Worm (Caenorhabditis elegans) whole organism, L4 larva: ENCODE measurements around the gene ifp-1.

Source experiments
- F10B5.3 ChIP-seq: sonication (generic microtip); optimal IDR thresholded peaks from 2 replicates; lab custom pipeline; 2016; ENCODE audit warnings: mild to moderate bottlenecking, missing genetic modification characterization, missing compliant biosample characterization
- F44E2.7 ChIP-seq: fragments of 200-800 bp; sonication (Bioruptor generic); IDR thresholded peaks from 2 replicates; pipeline ENCODE4 v2.1.2; 2022; ENCODE audit warnings: missing genetic modification characterization, missing compliant biosample characterization
- aha-1 ChIP-seq: fragments of 150-350 bp; peaks from one replicate; lab custom pipeline; 2014; ENCODE audit warnings: missing biosample characterization, missing genetic modification characterization
- aly-2 ChIP-seq: sonication (generic microtip); optimal IDR thresholded peaks from 2 replicates; lab custom pipeline; 2018; ENCODE audit warnings: missing biosample characterization, missing genetic modification characterization
- arid-1 ChIP-seq: fragments of 200-800 bp; sonication (Bioruptor generic); conservative IDR thresholded peaks from 2 replicates; pipeline ENCODE4 v1.3.6; 2022; ENCODE audit warnings: missing genetic modification reagents, missing genetic modification characterization, missing compliant biosample characterization
- attf-4 ChIP-seq: sonication (generic microtip); optimal IDR thresholded peaks from 3 replicates; lab custom pipeline; 2017; ENCODE audit warnings: missing biosample characterization, missing genetic modification characterization
- ceh-28 ChIP-seq: fragments of 150-350 bp; optimal IDR thresholded peaks from 2 replicates; lab custom pipeline; 2014; ENCODE audit warnings: missing biosample characterization, missing genetic modification reagents, missing genetic modification characterization
- ceh-32 ChIP-seq: sonication (generic microtip); optimal IDR thresholded peaks from 2 replicates; lab custom pipeline; 2016; ENCODE audit warnings: mild to moderate bottlenecking, missing genetic modification characterization, missing compliant biosample characterization; ENCODE audit not compliant: poor library complexity
- dpl-1 ChIP-seq: fragments of 150-350 bp; optimal IDR thresholded peaks from 2 replicates; lab custom pipeline; 2014; ENCODE audit warnings: missing biosample characterization, missing genetic modification reagents, missing genetic modification characterization
- egl-27 ChIP-seq: sonication (generic microtip); optimal IDR thresholded peaks from 3 replicates; lab custom pipeline; 2017; ENCODE audit warnings: missing biosample characterization, missing genetic modification reagents, missing genetic modification characterization
- fkh-10 ChIP-seq: fragments of 150-350 bp; optimal IDR thresholded peaks from 2 replicates; lab custom pipeline; 2014; ENCODE audit warnings: missing biosample characterization, missing genetic modification reagents, missing genetic modification characterization
- hlh-11 ChIP-seq: fragments of 200-800 bp; sonication (Bioruptor generic); optimal IDR thresholded peaks from 2 replicates; lab custom pipeline; 2018; ENCODE audit warnings: mild to moderate bottlenecking, missing genetic modification characterization, missing compliant biosample characterization
- hlh-30 ChIP-seq: sonication (generic microtip); optimal IDR thresholded peaks from 2 replicates; lab custom pipeline; 2017; ENCODE audit warnings: antibody characterized with exemption, mild to moderate bottlenecking, missing genetic modification characterization, missing compliant biosample characterization; ENCODE audit not compliant: insufficient read depth
- lin-1 ChIP-seq: fragments of 200-800 bp; sonication (Bioruptor generic); IDR thresholded peaks from 2 replicates; pipeline ENCODE4 v1.3.6; 2022; ENCODE audit warnings: missing genetic modification reagents, missing genetic modification characterization, missing compliant biosample characterization
- lin-15B ChIP-seq: fragments of 150-350 bp; sonication (generic microtip); optimal IDR thresholded peaks from 3 replicates; lab custom pipeline; 2014; ENCODE audit warnings: missing biosample characterization, missing genetic modification characterization
- lin-29 ChIP-seq: fragments of 200-800 bp; sonication (Bioruptor generic); IDR thresholded peaks from 2 replicates; pipeline ENCODE4 v1.3.6; 2022; ENCODE audit warnings: missing genetic modification reagents, missing genetic modification characterization, missing compliant biosample characterization
- lin-38 ChIP-seq: fragments of 200-800 bp; sonication (Bioruptor generic); IDR thresholded peaks from 2 replicates; pipeline ENCODE4 v1.3.6; 2022; ENCODE audit warnings: missing genetic modification reagents, missing genetic modification characterization, missing compliant biosample characterization
- lin-39 ChIP-seq: fragments of 150-350 bp; optimal IDR thresholded peaks from 2 replicates; lab custom pipeline; 2014; ENCODE audit warnings: missing biosample characterization, missing genetic modification reagents, missing genetic modification characterization
- lir-3 ChIP-seq: sonication (generic microtip); optimal IDR thresholded peaks from 2 replicates; lab custom pipeline; 2016; ENCODE audit warnings: mild to moderate bottlenecking, missing genetic modification characterization, missing compliant biosample characterization
- lsy-2 ChIP-seq, 2 experiments: fragments of 150-350 bp in 1 of 2; sonication (generic microtip) in 1 of 2; optimal IDR thresholded peaks; 2 replicates each; lab custom pipeline; 2014 to 2017; ENCODE audit warnings: missing biosample characterization in 2 of 2, missing genetic modification characterization in 2 of 2
- madf-5 ChIP-seq, 2 experiments: fragments of 200-800 bp; sonication (Bioruptor generic); IDR thresholded peaks; 2 replicates each; pipeline ENCODE4 v1.3.6; 2022; ENCODE audit warnings: missing compliant biosample characterization in 2 of 2, missing genetic modification characterization in 2 of 2
- madf-9 ChIP-seq: fragments of 200-800 bp; sonication (Bioruptor generic); conservative IDR thresholded peaks from 2 replicates; pipeline ENCODE4 v1.3.6; 2022; ENCODE audit warnings: missing genetic modification reagents, missing genetic modification characterization, missing compliant biosample characterization
- mdl-1 ChIP-seq, 2 experiments: fragments of 150-350 bp in 1 of 2; sonication (generic microtip) in 1 of 2; optimal IDR thresholded peaks; 2 replicates each; lab custom pipeline; 2014 to 2017; ENCODE audit warnings: missing biosample characterization in 2 of 2, missing genetic modification characterization in 2 of 2
- mdt-29 ChIP-seq: fragments of 200-800 bp; sonication (Bioruptor generic); IDR thresholded peaks from 2 replicates; pipeline ENCODE4 v1.3.6; 2022; ENCODE audit warnings: missing genetic modification reagents, missing genetic modification characterization, missing compliant biosample characterization
- mep-1 ChIP-seq: fragments of 150-350 bp; sonication (generic microtip); optimal IDR thresholded peaks from 3 replicates; lab custom pipeline; 2014; ENCODE audit warnings: missing biosample characterization, missing genetic modification characterization
- mes-2 ChIP-seq: sonication (generic microtip); optimal IDR thresholded peaks from 2 replicates; lab custom pipeline; 2016; ENCODE audit warnings: missing genotype, mild to moderate bottlenecking, missing genetic modification characterization, missing compliant biosample characterization; ENCODE audit not compliant: poor library complexity, severe bottlenecking
- nhr-10 ChIP-seq: fragments of 150-350 bp; optimal IDR thresholded peaks from 2 replicates; lab custom pipeline; 2014; ENCODE audit warnings: missing biosample characterization, missing genetic modification characterization
- nhr-102 ChIP-seq: sonication (generic microtip); optimal IDR thresholded peaks from 2 replicates; lab custom pipeline; 2016; ENCODE audit warnings: mild to moderate bottlenecking, missing genetic modification characterization, moderate library complexity, missing compliant biosample characterization
- nhr-111 ChIP-seq: fragments of 200-800 bp; sonication (Bioruptor generic); optimal IDR thresholded peaks from 2 replicates; lab custom pipeline; 2018; ENCODE audit warnings: mild to moderate bottlenecking, missing genetic modification characterization, missing compliant biosample characterization
- nhr-237 ChIP-seq: sonication (generic microtip); optimal IDR thresholded peaks from 2 replicates; lab custom pipeline; 2017; ENCODE audit warnings: missing biosample characterization, missing genetic modification characterization
- nhr-25 ChIP-seq: sonication (generic microtip); optimal IDR thresholded peaks from 2 replicates; lab custom pipeline; 2017; ENCODE audit warnings: missing genetic modification characterization, mild to moderate bottlenecking, missing compliant biosample characterization, antibody characterized with exemption, moderate library complexity, borderline replicate concordance; ENCODE audit not compliant: insufficient read depth
- nhr-28 ChIP-seq: fragments of 150-350 bp; optimal IDR thresholded peaks from 2 replicates; lab custom pipeline; 2014; ENCODE audit warnings: missing biosample characterization, missing genetic modification characterization
- nhr-42 ChIP-seq: fragments of 200-800 bp; sonication (Bioruptor generic); IDR thresholded peaks from 2 replicates; pipeline ENCODE4 v1.3.6; 2022; ENCODE audit warnings: missing genetic modification characterization, missing compliant biosample characterization
- nhr-48 ChIP-seq: sonication (generic microtip); optimal IDR thresholded peaks from 2 replicates; lab custom pipeline; 2016; ENCODE audit warnings: mild to moderate bottlenecking, missing genetic modification characterization, missing compliant biosample characterization
- nhr-6 ChIP-seq: fragments of 150-350 bp; optimal IDR thresholded peaks from 2 replicates; lab custom pipeline; 2014; ENCODE audit warnings: missing biosample characterization, missing genetic modification characterization
- nhr-77 ChIP-seq: fragments of 150-350 bp; optimal IDR thresholded peaks from 2 replicates; lab custom pipeline; 2014; ENCODE audit warnings: missing biosample characterization, missing genetic modification characterization
- php-3 ChIP-seq: fragments of 200-800 bp; sonication (Bioruptor generic); IDR thresholded peaks from 2 replicates; pipeline ENCODE4 v1.3.6; 2022; ENCODE audit warnings: missing genetic modification reagents, missing genetic modification characterization, missing compliant biosample characterization
- rbr-2 ChIP-seq: sonication (generic microtip); optimal IDR thresholded peaks from 2 replicates; lab custom pipeline; 2016; ENCODE audit warnings: missing genotype, missing genetic modification characterization, missing compliant biosample characterization
- skn-1 ChIP-seq: fragments of 150-350 bp; optimal IDR thresholded peaks from 2 replicates; lab custom pipeline; 2014; ENCODE audit warnings: missing biosample characterization, missing genetic modification characterization
- snpc-1.2 ChIP-seq: fragments of 200-800 bp; sonication (Bioruptor generic); IDR thresholded peaks from 2 replicates; pipeline ENCODE4 v1.3.6; 2022; ENCODE audit warnings: missing genetic modification reagents, missing genetic modification characterization, missing compliant biosample characterization
- unc-130 ChIP-seq: sonication (generic microtip); optimal IDR thresholded peaks from 2 replicates; lab custom pipeline; 2016; ENCODE audit warnings: missing genetic modification reagents, missing genetic modification characterization, missing compliant biosample characterization
- unc-62 ChIP-seq, 3 experiments: fragments of 150-350 bp in 1 of 3; sonication (generic microtip); optimal IDR thresholded peaks in 2 of 3; peaks in 1 of 3; 1 replicate in 1 of 3; 2 replicates in 2 of 3; lab custom pipeline; 2014 to 2017; ENCODE audit warnings: missing biosample characterization in 3 of 3, missing genetic modification characterization in 3 of 3, missing genetic modification reagents in 3 of 3, missing genotype in 1 of 3
- vab-7 ChIP-seq: fragments of 200-800 bp; sonication (Bioruptor generic); IDR thresholded peaks from 2 replicates; pipeline ENCODE4 v1.3.6; 2022; ENCODE audit warnings: missing genetic modification reagents, missing genetic modification characterization, missing compliant biosample characterization
- zfp-3 ChIP-seq: fragments of 200-800 bp; sonication (Bioruptor generic); conservative IDR thresholded peaks from 2 replicates; pipeline ENCODE4 v1.3.6; 2022; ENCODE audit warnings: missing genetic modification reagents, missing genetic modification characterization, missing compliant biosample characterization
- ztf-11 ChIP-seq: fragments of 150-350 bp; optimal IDR thresholded peaks from 2 replicates; lab custom pipeline; 2014; ENCODE audit warnings: missing biosample characterization, missing genetic modification characterization

Gene ifp-1

ce11 chrX:9642775-9643461 lies 37.1 kb downstream of the ifp-1 start:
- TF ChIP-seq mdl-1 (tag; optimal IDR thresholded peaks at IDR 0.05; lab: Kevin White, UChicago) (peak in 1 of 2 experiments; percentile 54), unc-62 (GFP tag; optimal IDR thresholded peaks at IDR 0.05 in 1 of 2; lab: Kevin White, UChicago) (peak in 1 of 2 experiments; percentile 94), unc-62 (tag; optimal IDR thresholded peaks at IDR 0.05; lab: Kevin White, UChicago) (no peak), php-3 (GFP tag; lab: Robert Waterston, UW) (no peak), ceh-28 (tag; lab: Kevin White, UChicago) (no peak), lir-3 (tag; lab: Kevin White, UChicago) (no peak), nhr-28 (peak; percentile 40), hlh-30 (tag; lab: Kevin White, UChicago) (peak; percentile 75), nhr-10 (tag; lab: Kevin White, UChicago) (no peak), arid-1 (GFP tag; lab: Robert Waterston, UW) (no peak), zfp-3 (GFP tag; lab: Robert Waterston, UW) (no peak), ztf-11 (no peak), mep-1 (peak; percentile 17), nhr-237 (tag; lab: Kevin White, UChicago) (no peak), nhr-42 (GFP tag; lab: Robert Waterston, UW) (no peak), nhr-6 (tag; lab: Kevin White, UChicago) (no peak), skn-1 (no peak), aha-1 (tag; lab: Kevin White, UChicago) (peak; percentile 89), lin-1 (GFP tag; lab: Robert Waterston, UW) (no peak), lin-15B (tag; lab: Kevin White, UChicago) (no peak), egl-27 (tag; lab: Kevin White, UChicago) (no peak), mdt-29 (no peak), nhr-77 (tag; lab: Kevin White, UChicago) (no peak), dpl-1 (GFP tag; lab: Kevin White, UChicago) (no peak), F10B5.3 (tag; lab: Kevin White, UChicago) (no peak), nhr-25 (tag; lab: Kevin White, UChicago) (peak; percentile 43), aly-2 (tag; lab: Kevin White, UChicago) (no peak), nhr-48 (no peak)

ce11 chrX:9640902-9641301 lies 39.1 kb downstream of the ifp-1 start:
- TF ChIP-seq ceh-32 (tag; lab: Kevin White, UChicago), result no peak
- TF ChIP-seq lsy-2 (tag; optimal IDR thresholded peaks at IDR 0.05; lab: Kevin White, UChicago), result peak in 1 of 2 experiments; percentile 0

ce11 chrX:9638825-9639474 lies 41.0 kb downstream of the ifp-1 start:
- TF ChIP-seq mes-2 (tag; lab: Kevin White, UChicago) (no peak), fkh-10 (GFP tag; lab: Kevin White, UChicago) (no peak), rbr-2 (tag; lab: Kevin White, UChicago) (no peak), attf-4 (tag; lab: Kevin White, UChicago) (no peak), madf-9 (GFP tag; lab: Robert Waterston, UW) (no peak), hlh-11 (tag; lab: Kevin White, UChicago) (peak; percentile 42), nhr-48 (no peak), lin-29 (GFP tag; lab: Robert Waterston, UW) (no peak), lin-39 (tag; lab: Kevin White, UChicago) (no peak), nhr-102 (no peak), lin-38 (GFP tag; lab: Robert Waterston, UW) (no peak), aly-2 (tag; lab: Kevin White, UChicago) (no peak), mdt-29 (no peak), unc-62 (GFP tag; optimal IDR thresholded peaks at IDR 0.05 in 1 of 2; lab: Kevin White, UChicago) (peak in 1 of 2 experiments; percentile 58), unc-62 (tag; optimal IDR thresholded peaks at IDR 0.05; lab: Kevin White, UChicago) (no peak), F44E2.7 (GFP tag; lab: Robert Waterston, UW) (no peak), madf-5 (GFP tag; IDR thresholded peaks at IDR 0.05; lab: Robert Waterston, UW) (no peak), nhr-10 (tag; lab: Kevin White, UChicago) (no peak), hlh-30 (tag; lab: Kevin White, UChicago) (peak; percentile 71), nhr-111 (GFP tag; lab: Kevin White, UChicago) (no peak), vab-7 (GFP tag; lab: Robert Waterston, UW) (no peak), zfp-3 (GFP tag; lab: Robert Waterston, UW) (no peak), nhr-42 (GFP tag; lab: Robert Waterston, UW) (0 out of 2 replicates have a peak, but pooled peaks have one; percentile 29), unc-130 (GFP tag; lab: Kevin White, UChicago) (no peak), snpc-1.2 (GFP tag; lab: Robert Waterston, UW) (no peak), aha-1 (tag; lab: Kevin White, UChicago) (no peak)
